Worm (Caenorhabditis elegans) whole organism, L1 larva: ENCODE data around the gene R02E4.2.

Experiments
- C16A3.4 ChIP-seq: fragments of 150-350 bp; optimal IDR thresholded peaks from 2 replicates; lab custom pipeline; 2014; ENCODE audit warnings: missing biosample characterization, missing genetic modification characterization
- Y116A8C.19 ChIP-seq: sonication (generic microtip); optimal IDR thresholded peaks from 2 replicates; lab custom pipeline; 2016; ENCODE audit warnings: missing compliant biosample characterization, missing genetic modification characterization, borderline replicate concordance
- aha-1 ChIP-seq: fragments of 150-350 bp; optimal IDR thresholded peaks from 2 replicates; lab custom pipeline; 2014; ENCODE audit warnings: missing biosample characterization, missing genetic modification characterization
- ceh-8 ChIP-seq: fragments of 200-800 bp; sonication (Bioruptor generic); optimal IDR thresholded peaks from 2 replicates; lab custom pipeline; 2018; ENCODE audit warnings: mild to moderate bottlenecking, missing genetic modification characterization, moderate library complexity, missing compliant biosample characterization
- ceh-82 ChIP-seq, 3 experiments: fragments of 150-350 bp in 1 of 3; sonication (generic microtip) in 2 of 3; optimal IDR thresholded peaks; 2 replicates each; lab custom pipeline; 2014 to 2017; ENCODE audit warnings: missing biosample characterization in 3 of 3, missing genetic modification characterization in 3 of 3
- ceh-90 ChIP-seq: sonication (generic microtip); optimal IDR thresholded peaks from 2 replicates; lab custom pipeline; 2016; ENCODE audit warnings: missing genetic modification characterization, missing compliant biosample characterization
- dpl-1 ChIP-seq, 3 experiments: fragments of 150-350 bp in 2 of 3; sonication (generic microtip) in 1 of 3; optimal IDR thresholded peaks; 2 replicates each; lab custom pipeline; 2014 to 2017; ENCODE audit warnings: missing biosample characterization in 3 of 3, missing genetic modification characterization in 3 of 3, missing genetic modification reagents in 3 of 3
- dsc-1 ChIP-seq: sonication (generic microtip); optimal IDR thresholded peaks from 2 replicates; lab custom pipeline; 2016; ENCODE audit warnings: mild to moderate bottlenecking, missing genetic modification characterization, missing compliant biosample characterization
- efl-1 ChIP-seq, 4 experiments: fragments of 150-350 bp; optimal IDR thresholded peaks in 3 of 4; peaks in 1 of 4; 1 replicate in 1 of 4; 2 replicates in 3 of 4; lab custom pipeline; 2014; ENCODE audit warnings: missing biosample characterization in 2 of 4, missing genetic modification characterization in 2 of 4, missing genetic modification reagents in 2 of 4
- efl-3 ChIP-seq: fragments of 200-800 bp; sonication (Bioruptor generic); optimal IDR thresholded peaks from 2 replicates; lab custom pipeline; 2018; ENCODE audit warnings: mild to moderate bottlenecking, missing genetic modification characterization, missing compliant biosample characterization
- egl-13 ChIP-seq: sonication (generic microtip); optimal IDR thresholded peaks from 2 replicates; lab custom pipeline; 2016; ENCODE audit warnings: missing genotype, missing genetic modification reagents, missing genetic modification characterization, missing compliant biosample characterization
- egl-27 ChIP-seq, 2 experiments: fragments of 150-350 bp in 1 of 2; sonication (generic microtip); optimal IDR thresholded peaks; 3 replicates each; lab custom pipeline; 2017 to 2018; ENCODE audit warnings: missing biosample characterization in 2 of 2, missing genetic modification characterization in 2 of 2, missing genetic modification reagents in 2 of 2
- elt-2 ChIP-seq: sonication (generic microtip); optimal IDR thresholded peaks from 2 replicates; lab custom pipeline; 2016; ENCODE audit warnings: missing genetic modification characterization, mild to moderate bottlenecking, inconsistent platforms, missing compliant biosample characterization, missing genetic modification reagents
- ets-5 ChIP-seq: fragments of 200-800 bp; sonication (Bioruptor generic); IDR thresholded peaks from 2 replicates; pipeline ENCODE4 v1.3.6; 2022; ENCODE audit warnings: missing genetic modification characterization, missing compliant biosample characterization
- fkh-10 ChIP-seq: sonication (generic microtip); optimal IDR thresholded peaks from 2 replicates; lab custom pipeline; 2017; ENCODE audit warnings: missing biosample characterization, missing genetic modification reagents, missing genetic modification characterization
- grh-1 ChIP-seq: fragments of 200-800 bp; sonication (Bioruptor generic); IDR thresholded peaks from 2 replicates; pipeline ENCODE4 v1.3.6; 2022; ENCODE audit warnings: missing genetic modification reagents, missing genetic modification characterization, missing compliant biosample characterization
- hlh-17 ChIP-seq: fragments of 200-800 bp; sonication (Bioruptor generic); optimal IDR thresholded peaks from 2 replicates; lab custom pipeline; 2018; ENCODE audit warnings: missing genetic modification characterization, mild to moderate bottlenecking, missing compliant biosample characterization, moderate library complexity, borderline replicate concordance
- irx-1 ChIP-seq: sonication (generic microtip); optimal IDR thresholded peaks from 2 replicates; lab custom pipeline; 2016; ENCODE audit warnings: missing genetic modification characterization, missing compliant biosample characterization
- isw-1 ChIP-seq: fragments of 200-800 bp; sonication (Bioruptor generic); IDR thresholded peaks from 2 replicates; pipeline ENCODE4 v1.3.6; 2022; ENCODE audit warnings: missing genetic modification characterization, missing compliant biosample characterization
- lin-13 ChIP-seq: fragments of 150-350 bp; optimal IDR thresholded peaks from 2 replicates; lab custom pipeline; 2014; ENCODE audit warnings: missing biosample characterization, missing genetic modification reagents, missing genetic modification characterization
- lin-14 ChIP-seq: fragments of 200-800 bp; sonication (Bioruptor generic); optimal IDR thresholded peaks from 2 replicates; lab custom pipeline; 2018; ENCODE audit warnings: mild to moderate bottlenecking, missing genetic modification characterization, moderate library complexity, missing compliant biosample characterization
- lin-15B ChIP-seq: fragments of 150-350 bp; sonication (generic microtip); optimal IDR thresholded peaks from 3 replicates; lab custom pipeline; 2014; ENCODE audit warnings: missing biosample characterization, missing genetic modification characterization
- lin-39 ChIP-seq: fragments of 150-350 bp; optimal IDR thresholded peaks from 2 replicates; lab custom pipeline; 2014; ENCODE audit warnings: missing biosample characterization, missing genetic modification reagents, missing genetic modification characterization
- lir-3 ChIP-seq: sonication (generic microtip); optimal IDR thresholded peaks from 2 replicates; lab custom pipeline; 2016; ENCODE audit warnings: mild to moderate bottlenecking, missing genetic modification characterization, moderate library complexity, missing compliant biosample characterization; ENCODE audit not compliant: poor library complexity
- lsy-2 ChIP-seq, 2 experiments: fragments of 150-350 bp; optimal IDR thresholded peaks; 2 replicates each; lab custom pipeline; 2014; ENCODE audit warnings: missing biosample characterization in 2 of 2, missing genetic modification characterization in 2 of 2
- mdl-1 ChIP-seq, 2 experiments: fragments of 150-350 bp; optimal IDR thresholded peaks; 2 replicates each; lab custom pipeline; 2014 to 2017; ENCODE audit warnings: missing biosample characterization in 2 of 2, missing genetic modification characterization in 2 of 2, inconsistent platforms in 1 of 2
- mep-1 ChIP-seq: fragments of 150-350 bp; optimal IDR thresholded peaks from 2 replicates; lab custom pipeline; 2014; ENCODE audit warnings: missing biosample characterization, missing genetic modification characterization
- nhr-11 ChIP-seq: fragments of 150-350 bp; optimal IDR thresholded peaks from 2 replicates; lab custom pipeline; 2014; ENCODE audit warnings: missing biosample characterization, missing genetic modification characterization
- nhr-12 ChIP-seq: sonication (generic microtip); optimal IDR thresholded peaks from 2 replicates; lab custom pipeline; 2017; ENCODE audit warnings: missing biosample characterization, missing genetic modification characterization
- nhr-28 ChIP-seq: fragments of 150-350 bp; optimal IDR thresholded peaks from 2 replicates; lab custom pipeline; 2014; ENCODE audit warnings: missing biosample characterization, missing genetic modification characterization
- nhr-47 ChIP-seq: sonication (generic microtip); optimal IDR thresholded peaks from 2 replicates; lab custom pipeline; 2016; ENCODE audit warnings: mild to moderate bottlenecking, missing genetic modification characterization, moderate library complexity, missing compliant biosample characterization
- nhr-71 ChIP-seq: sonication (generic microtip); optimal IDR thresholded peaks from 2 replicates; lab custom pipeline; 2016; ENCODE audit warnings: mild to moderate bottlenecking, missing genetic modification characterization, moderate library complexity, missing compliant biosample characterization
- nhr-76 ChIP-seq: sonication (generic microtip); optimal IDR thresholded peaks from 2 replicates; lab custom pipeline; 2017; ENCODE audit warnings: missing biosample characterization, missing genetic modification characterization
- nhr-77 ChIP-seq: fragments of 150-350 bp; optimal IDR thresholded peaks from 2 replicates; lab custom pipeline; 2014; ENCODE audit warnings: missing biosample characterization, missing genetic modification characterization
- nhr-84 ChIP-seq: sonication (generic microtip); optimal IDR thresholded peaks from 2 replicates; lab custom pipeline; 2017; ENCODE audit warnings: missing biosample characterization, missing genetic modification characterization
- pqm-1 ChIP-seq: sonication (generic microtip); optimal IDR thresholded peaks from 3 replicates; lab custom pipeline; 2017; ENCODE audit warnings: missing biosample characterization, missing genetic modification characterization
- rnt-1 ChIP-seq: sonication (generic microtip); optimal IDR thresholded peaks from 2 replicates; lab custom pipeline; 2016; ENCODE audit warnings: mild to moderate bottlenecking, missing genetic modification characterization, moderate library complexity, missing compliant biosample characterization
- snpc-4 ChIP-seq: fragments of 150-350 bp; optimal IDR thresholded peaks from 2 replicates; lab custom pipeline; 2014; ENCODE audit warnings: missing biosample characterization, missing genetic modification characterization
- snu-23 ChIP-seq: sonication (generic microtip); optimal IDR thresholded peaks from 2 replicates; lab custom pipeline; 2016; ENCODE audit warnings: missing genetic modification characterization, missing compliant biosample characterization
- sptf-1 ChIP-seq: fragments of 150-350 bp; optimal IDR thresholded peaks from 2 replicates; lab custom pipeline; 2014; ENCODE audit warnings: missing biosample characterization, missing genetic modification characterization
- sup-37 ChIP-seq: fragments of 200-800 bp; sonication (Bioruptor generic); optimal IDR thresholded peaks from 2 replicates; lab custom pipeline; 2018; ENCODE audit warnings: mild to moderate bottlenecking, missing genetic modification characterization, missing compliant biosample characterization
- tbx-2 ChIP-seq: sonication (generic microtip); optimal IDR thresholded peaks from 2 replicates; lab custom pipeline; 2016; ENCODE audit warnings: missing genetic modification characterization, missing compliant biosample characterization
- tlp-1 ChIP-seq: fragments of 150-350 bp; optimal IDR thresholded peaks from 2 replicates; lab custom pipeline; 2014; ENCODE audit warnings: missing biosample characterization, missing genetic modification characterization
- unc-130 ChIP-seq: fragments of 150-350 bp; optimal IDR thresholded peaks from 2 replicates; lab custom pipeline; 2017; ENCODE audit warnings: missing biosample characterization, missing genetic modification characterization, inconsistent platforms
- unc-30 ChIP-seq: sonication (generic microtip); optimal IDR thresholded peaks from 2 replicates; lab custom pipeline; 2017; ENCODE audit warnings: missing biosample characterization, missing genetic modification characterization
- unc-62 ChIP-seq: fragments of 150-350 bp; optimal IDR thresholded peaks from 2 replicates; lab custom pipeline; 2014; ENCODE audit warnings: missing biosample characterization, missing genetic modification reagents, missing genetic modification characterization
- unc-86 ChIP-seq: sonication (generic microtip); optimal IDR thresholded peaks from 2 replicates; lab custom pipeline; 2016; ENCODE audit warnings: missing genetic modification characterization, missing compliant biosample characterization
- xbp-1 ChIP-seq: sonication (generic microtip); optimal IDR thresholded peaks from 2 replicates; lab custom pipeline; 2016; ENCODE audit warnings: missing genetic modification characterization, missing compliant biosample characterization

Gene R02E4.2

DNA sequence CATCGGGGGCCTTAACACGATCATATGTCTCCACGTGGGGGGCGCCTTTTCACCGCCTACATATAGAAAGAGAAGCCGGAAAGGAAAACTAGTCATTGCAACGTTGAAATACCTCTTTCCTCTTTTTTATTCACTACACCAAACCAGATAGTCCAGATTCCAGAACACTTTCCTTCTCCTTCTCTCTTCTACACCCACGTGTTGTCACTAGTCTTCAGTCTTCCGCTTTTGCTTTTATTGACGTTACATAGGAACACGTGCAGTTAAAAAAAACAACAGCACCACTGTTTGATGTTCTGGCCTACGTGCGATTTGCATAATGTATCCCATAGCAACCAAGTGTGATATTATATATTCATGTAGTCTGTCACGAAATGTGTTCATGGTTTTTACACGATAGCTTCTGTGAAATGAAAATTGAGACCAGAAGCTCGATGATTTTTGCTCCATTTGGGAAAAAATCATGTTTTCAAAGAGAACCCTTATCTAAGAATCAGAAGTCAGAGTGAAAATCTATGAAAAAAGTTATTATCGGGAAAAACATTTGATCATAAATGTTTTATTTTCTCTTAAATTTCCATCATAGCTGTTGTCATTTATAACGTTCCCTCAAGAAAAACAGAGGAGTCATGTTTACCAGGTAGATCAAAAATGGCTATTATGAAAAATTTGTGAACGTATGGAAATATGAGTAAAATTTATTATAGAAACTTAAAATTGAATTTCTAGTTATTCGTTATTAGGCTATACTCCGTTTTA is 36.2 kb downstream of the R02E4.2 start (continued):
- TF ChIP-seq efl-1 (optimal IDR thresholded peaks at IDR 0.05; lab: Kevin White, UChicago) (no peak), efl-1 (GFP tag; optimal IDR thresholded peaks at IDR 0.05 in 1 of 2; lab: Kevin White, UChicago) (peak in 1 of 2 experiments; percentile 50), nhr-77 (tag; lab: Kevin White, UChicago) (no peak), unc-86 (peak; percentile 19), snu-23 (no peak), rnt-1 (tag; lab: Kevin White, UChicago) (no peak), unc-30 (tag; lab: Kevin White, UChicago) (no peak), ceh-8 (GFP tag; lab: Kevin White, UChicago) (no peak), nhr-71 (tag; lab: Kevin White, UChicago) (no peak), ceh-90 (no peak), fkh-10 (no peak), ceh-82 (tag; optimal IDR thresholded peaks at IDR 0.05; lab: Kevin White, UChicago) (no peak), efl-3 (no peak), mdl-1 (tag; optimal IDR thresholded peaks at IDR 0.05; lab: Kevin White, UChicago) (no peak), ets-5 (GFP tag; lab: Robert Waterston, UW) (no peak), hlh-17 (GFP tag; lab: Kevin White, UChicago) (no peak), nhr-28 (tag; lab: Kevin White, UChicago) (no peak), irx-1 (tag; lab: Kevin White, UChicago) (no peak), mep-1 (peak; percentile 50), nhr-76 (tag; lab: Kevin White, UChicago) (no peak), Y116A8C.19 (tag; lab: Kevin White, UChicago) (no peak), isw-1 (GFP tag; lab: Robert Waterston, UW) (no peak), snpc-4 (no peak), unc-130 (tag; lab: Kevin White, UChicago) (no peak), nhr-11 (tag; lab: Kevin White, UChicago) (no peak)

DNA sequence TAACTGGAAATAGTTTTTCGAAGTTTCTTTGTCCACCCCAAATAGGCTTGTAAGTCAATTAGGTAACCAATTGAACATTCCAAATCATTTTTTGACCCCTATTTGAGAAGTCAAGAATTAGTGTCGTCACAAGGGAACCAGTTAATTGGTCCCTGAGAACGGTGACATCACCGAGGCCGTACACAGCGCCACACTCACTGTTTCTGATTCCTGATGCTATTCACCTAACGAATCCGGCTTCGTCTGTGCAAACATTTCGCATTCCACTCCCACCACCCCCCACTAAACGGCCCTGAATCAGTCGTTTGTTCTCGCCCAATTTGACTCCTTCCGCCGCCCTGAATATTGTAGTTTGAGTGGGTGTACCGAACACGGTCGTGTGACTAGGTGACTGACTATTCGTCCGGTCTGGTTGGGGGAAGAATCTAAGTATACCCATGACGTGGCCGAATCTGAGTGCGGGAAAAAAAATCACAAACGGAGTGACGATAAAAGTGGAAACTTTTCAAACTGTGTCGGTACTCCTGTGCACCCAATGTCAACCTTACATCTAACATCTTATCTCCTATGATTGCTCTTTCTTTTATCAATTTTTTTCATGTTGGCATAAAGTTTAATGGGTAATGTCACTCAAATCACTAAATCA is 37.0 kb downstream of the R02E4.2 start:
- TF ChIP-seq lin-13 (GFP tag; lab: Kevin White, UChicago) (no peak), dpl-1 (GFP tag; optimal IDR thresholded peaks at IDR 0.05; lab: Kevin White, UChicago) (no peak), ceh-90 (no peak), nhr-84 (tag; lab: Kevin White, UChicago) (no peak), ceh-82 (tag; optimal IDR thresholded peaks at IDR 0.05; lab: Kevin White, UChicago) (no peak), nhr-12 (tag; lab: Kevin White, UChicago) (no peak), lir-3 (tag; lab: Kevin White, UChicago) (no peak), unc-130 (tag; lab: Kevin White, UChicago) (no peak), tlp-1 (tag; lab: Kevin White, UChicago) (no peak), irx-1 (tag; lab: Kevin White, UChicago) (no peak), grh-1 (no peak), lsy-2 (tag; optimal IDR thresholded peaks at IDR 0.05; lab: Kevin White, UChicago) (no peak), lin-15B (tag; lab: Kevin White, UChicago) (no peak), lin-14 (GFP tag; lab: Kevin White, UChicago) (peak; percentile 57), tbx-2 (no peak), dsc-1 (tag; lab: Kevin White, UChicago) (no peak), unc-86 (no peak), aha-1 (no peak), nhr-71 (tag; lab: Kevin White, UChicago) (peak; percentile 28), sptf-1 (tag; lab: Kevin White, UChicago) (no peak), C16A3.4 (tag; lab: Kevin White, UChicago) (no peak), mdl-1 (tag; optimal IDR thresholded peaks at IDR 0.05; lab: Kevin White, UChicago) (peak in 1 of 2 experiments; percentile 31), xbp-1 (tag; lab: Kevin White, UChicago) (no peak), sup-37 (GFP tag; lab: Kevin White, UChicago) (no peak), pqm-1 (tag; lab: Kevin White, UChicago) (no peak), lin-39 (tag; lab: Kevin White, UChicago) (no peak), nhr-47 (tag; lab: Kevin White, UChicago) (no peak), nhr-11 (tag; lab: Kevin White, UChicago) (no peak), elt-2 (tag; lab: Kevin White, UChicago) (peak; percentile 59), unc-62 (no peak), egl-27 (tag; optimal IDR thresholded peaks at IDR 0.05; lab: Kevin White, UChicago) (no peak), egl-13 (tag; lab: Kevin White, UChicago) (no peak), fkh-10 (no peak)
